Fruit fly (Drosophila melanogaster) whole organism, pupa: ENCODE results near the gene CG7231.

Experiments
- CG12605 ChIP-seq: fragments of 200-800 bp; sonication (Bioruptor generic); IDR thresholded peaks from 2 replicates; pipeline ENCODE4 v1.3.6; 2022; ENCODE audit warnings: missing biosample characterization, missing genetic modification characterization
- CG13204 ChIP-seq: fragments of 200-800 bp; sonication (Bioruptor generic); optimal IDR thresholded peaks from 2 replicates; lab custom pipeline; 2018; ENCODE audit warnings: missing biosample characterization, mild to moderate bottlenecking, missing genetic modification characterization, moderate library complexity
- CG32121 ChIP-seq: fragments of 200-800 bp; sonication (Bioruptor generic); IDR thresholded peaks from 2 replicates; pipeline ENCODE4 v1.3.6; 2022; ENCODE audit warnings: missing biosample characterization, missing genetic modification characterization
- CG34367 ChIP-seq: fragments of 200-800 bp; sonication (Bioruptor generic); optimal IDR thresholded peaks from 2 replicates; lab custom pipeline; 2018; ENCODE audit warnings: missing biosample characterization, mild to moderate bottlenecking, missing genetic modification characterization
- D1 ChIP-seq: fragments of 200-800 bp; sonication (Bioruptor generic); optimal IDR thresholded peaks from 2 replicates; lab custom pipeline; 2018; ENCODE audit warnings: missing biosample characterization, mild to moderate bottlenecking, missing genetic modification characterization, moderate library complexity
- EcR ChIP-seq: fragments of 200-800 bp; sonication (Bioruptor generic); optimal IDR thresholded peaks from 3 replicates; lab custom pipeline; 2019; ENCODE audit warnings: missing biosample characterization, missing genetic modification characterization, mild to moderate bottlenecking, moderate library complexity, missing genetic modification reagents
- Ets98B ChIP-seq: fragments of 200-800 bp; sonication (Bioruptor generic); IDR thresholded peaks from 2 replicates; pipeline ENCODE4 v1.3.6; 2022; ENCODE audit warnings: missing biosample characterization, missing genetic modification characterization
- Pif1A ChIP-seq: fragments of 200-800 bp; sonication (Bioruptor generic); optimal IDR thresholded peaks from 3 replicates; lab custom pipeline; 2016; ENCODE audit warnings: missing biosample characterization, missing genetic modification characterization
- fd96Ca ChIP-seq: fragments of 200-800 bp; sonication (Bioruptor generic); IDR thresholded peaks from 3 replicates; pipeline ENCODE4 v1.3.6; 2022; ENCODE audit warnings: missing biosample characterization, missing genetic modification characterization

- TF ChIP-seq CG32121 (GFP tag; lab: Robert Waterston, UW) (peak; percentile 45; the same call in 1 of the 2 replicates), CG13204 (GFP tag; lab: Kevin White, UChicago) (no peak), fd96Ca (GFP tag; lab: Robert Waterston, UW) (no peak), Ets98B (GFP tag; lab: Robert Waterston, UW) (no peak), CG12605 (GFP tag; lab: Robert Waterston, UW) (no peak), D1 (tag; lab: Kevin White, UChicago) (no peak), EcR (no peak), Pif1A (GFP tag; lab: Kevin White, UChicago) (no peak), CG34367 (tag; lab: Kevin White, UChicago) (no peak)
Measured at dm6 chr2L:7951934-7952333, 31.8 kb upstream of the CG7231 start.
